Worm (Caenorhabditis elegans) whole organism, early embryonic: Measurements from ENCODE around the gene Y39B6A.69.

Experiments used
- B0310.2 ChIP-seq: sonication (generic microtip); optimal IDR thresholded peaks from 2 replicates; lab custom pipeline; 2016; ENCODE audit warnings: mild to moderate bottlenecking, missing genetic modification characterization, missing compliant biosample characterization
- F13C5.2 ChIP-seq: sonication (generic microtip); optimal IDR thresholded peaks from 2 replicates; lab custom pipeline; 2017; ENCODE audit warnings: mild to moderate bottlenecking, missing genetic modification characterization, inconsistent platforms, missing compliant biosample characterization
- aly-1 ChIP-seq: sonication (generic microtip); optimal IDR thresholded peaks from 2 replicates; lab custom pipeline; 2016; ENCODE audit warnings: missing genetic modification characterization, missing compliant biosample characterization
- ama-1 ChIP-seq: fragments of 150-350 bp; optimal IDR thresholded peaks from 2 replicates; lab custom pipeline; 2014
- ceh-13 ChIP-seq: fragments of 200-800 bp; sonication (Bioruptor generic); optimal IDR thresholded peaks from 2 replicates; lab custom pipeline; 2018; ENCODE audit warnings: mild to moderate bottlenecking, missing genetic modification characterization, missing compliant biosample characterization
- ceh-36 ChIP-seq: sonication (generic microtip); optimal IDR thresholded peaks from 2 replicates; lab custom pipeline; 2016; ENCODE audit warnings: missing genetic modification characterization, inconsistent platforms, missing compliant biosample characterization
- ets-7 ChIP-seq: sonication (generic microtip); optimal IDR thresholded peaks from 2 replicates; lab custom pipeline; 2016; ENCODE audit warnings: missing genotype, missing genetic modification characterization, missing compliant biosample characterization
- flt-1 ChIP-seq: fragments of 200-800 bp; sonication (Bioruptor generic); IDR thresholded peaks from 2 replicates; pipeline ENCODE4 v1.3.6; 2022; ENCODE audit warnings: missing genetic modification characterization, missing compliant biosample characterization
- hmbx-1 ChIP-seq: sonication (generic microtip); optimal IDR thresholded peaks from 2 replicates; lab custom pipeline; 2016; ENCODE audit warnings: mild to moderate bottlenecking, missing genetic modification characterization, missing compliant biosample characterization
- hmg-4 ChIP-seq: fragments of 200-800 bp; sonication (Bioruptor generic); optimal IDR thresholded peaks from 2 replicates; lab custom pipeline; 2018; ENCODE audit warnings: mild to moderate bottlenecking, missing genetic modification characterization, missing compliant biosample characterization
- hnd-1 ChIP-seq: sonication (generic microtip); optimal IDR thresholded peaks from 2 replicates; lab custom pipeline; 2016; ENCODE audit warnings: missing genetic modification characterization, missing compliant biosample characterization
- pes-1 ChIP-seq: fragments of 200-800 bp; sonication (Bioruptor generic); IDR thresholded peaks from 2 replicates; pipeline ENCODE4 v1.3.6; 2022; ENCODE audit warnings: missing genetic modification reagents, missing genetic modification characterization, missing compliant biosample characterization
- scrt-1 ChIP-seq: fragments of 200-800 bp; sonication (Bioruptor generic); IDR thresholded peaks from 2 replicates; pipeline ENCODE4 v1.3.6; 2022; ENCODE audit warnings: missing genetic modification characterization, missing compliant biosample characterization
- sea-1 ChIP-seq: fragments of 200-800 bp; sonication (Bioruptor generic); conservative IDR thresholded peaks from 2 replicates; pipeline ENCODE4 v1.3.6; 2022; ENCODE audit warnings: missing genetic modification characterization, missing compliant biosample characterization
- tbx-11 ChIP-seq: fragments of 200-800 bp; sonication (Bioruptor generic); IDR thresholded peaks from 2 replicates; pipeline ENCODE4 v1.3.6; 2022; ENCODE audit warnings: missing genetic modification characterization, missing compliant biosample characterization
- tbx-37 ChIP-seq: fragments of 200-800 bp; sonication (Bioruptor generic); conservative IDR thresholded peaks from 2 replicates; pipeline ENCODE4 v1.3.6; 2022; ENCODE audit warnings: missing genetic modification reagents, missing genetic modification characterization, missing compliant biosample characterization
- tra-4 ChIP-seq: sonication (generic microtip); optimal IDR thresholded peaks from 2 replicates; lab custom pipeline; 2017; ENCODE audit warnings: missing genetic modification characterization, missing compliant biosample characterization

Gene Y39B6A.69

DNA sequence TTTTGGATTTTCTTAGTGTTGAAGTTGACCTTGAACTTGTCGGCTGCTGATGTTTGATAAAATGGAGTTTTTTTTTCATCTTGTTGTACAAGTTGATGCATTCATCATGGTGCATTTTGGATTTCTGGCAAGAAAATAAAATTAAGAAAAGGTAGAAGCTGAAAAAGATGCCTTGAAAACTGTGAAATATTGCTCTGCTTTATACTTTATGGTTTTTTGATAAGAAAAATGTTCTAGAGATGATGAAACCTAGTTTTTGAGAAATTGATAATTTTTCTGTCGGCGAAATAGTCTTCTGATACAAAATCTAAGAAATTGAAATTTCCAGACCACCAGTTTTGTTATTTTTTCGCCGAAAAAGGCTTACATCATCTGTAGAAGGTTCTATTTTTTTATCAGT is at the start of gene Y39B6A.69:
Gene Y39B6A.69, minus strand, starts transcription at position 101 of the 400 bp plus-strand sequence.
- no peak for TF ChIP-seq scrt-1 (GFP tag; lab: Robert Waterston, UW)

DNA sequence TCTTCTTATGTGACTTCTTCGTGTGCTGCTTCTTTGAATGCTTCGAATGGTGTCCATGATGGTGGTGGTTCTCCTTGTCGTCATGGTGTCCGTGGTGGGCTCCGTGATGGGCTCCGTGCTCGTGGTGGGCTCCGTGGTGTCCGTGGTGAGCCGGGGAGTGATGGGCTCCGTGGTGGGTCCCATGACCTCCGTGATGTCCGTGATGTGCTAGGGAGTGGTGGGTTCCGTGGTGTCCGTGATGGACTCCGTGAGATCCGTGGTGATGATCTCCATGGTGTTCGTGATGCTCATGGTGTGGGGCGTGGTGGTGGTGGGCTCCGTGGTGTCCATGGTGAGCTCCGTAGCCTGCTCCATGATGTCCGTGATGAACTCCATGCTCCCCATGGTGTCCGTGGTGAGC is 49.0 kb upstream of the Y39B6A.69 start:
- TF ChIP-seq pes-1 (no peak), tbx-11 (GFP tag; lab: Robert Waterston, UW) (no peak), flt-1 (no peak), scrt-1 (GFP tag; lab: Robert Waterston, UW) (no peak), hmg-4 (GFP tag; lab: Kevin White, UChicago) (no peak), hmbx-1 (tag; lab: Kevin White, UChicago) (no peak), ceh-36 (tag; lab: Kevin White, UChicago) (no peak), B0310.2 (tag; lab: Kevin White, UChicago) (no peak), hnd-1 (tag; lab: Kevin White, UChicago) (no peak), tbx-37 (GFP tag; lab: Robert Waterston, UW) (no peak), sea-1 (GFP tag; lab: Robert Waterston, UW) (no peak), F13C5.2 (tag; lab: Kevin White, UChicago) (no peak), tra-4 (tag; lab: Kevin White, UChicago) (no peak), ceh-13 (GFP tag; lab: Kevin White, UChicago) (no peak), aly-1 (tag; lab: Kevin White, UChicago) (no peak)

DNA sequence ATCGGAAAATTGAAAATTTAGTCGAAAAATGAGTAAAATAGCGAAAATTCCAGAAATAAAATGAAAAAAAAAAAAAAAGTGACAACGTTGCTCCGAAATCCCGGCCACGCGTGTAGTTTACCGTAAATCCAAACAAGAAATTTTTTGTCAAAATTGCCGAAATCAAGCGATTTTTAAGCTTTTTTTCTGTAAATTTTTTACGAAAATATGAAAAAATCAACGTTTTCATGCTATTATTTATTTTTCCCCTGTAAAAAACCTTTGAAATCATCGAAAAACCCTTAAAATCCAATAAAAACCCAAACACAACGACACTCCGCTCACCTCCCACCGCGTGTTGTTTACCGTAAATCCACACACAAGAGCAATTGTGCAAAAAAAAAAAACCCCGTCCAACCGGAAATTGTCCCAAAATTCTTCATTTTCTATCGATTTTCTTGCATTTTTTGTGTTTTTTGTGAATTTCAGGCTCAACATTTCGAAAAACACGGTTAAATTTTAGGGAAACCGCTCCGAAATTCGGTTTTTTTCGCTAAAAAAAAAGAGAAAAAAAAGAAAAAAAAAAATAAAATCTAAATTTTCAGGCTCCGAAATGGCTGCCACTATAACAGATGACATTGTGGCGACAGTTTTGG is 37.9 kb upstream of the Y39B6A.69 start, which contains the start of the genes Y39B6A.3 and pph-5:
Gene Y39B6A.3, minus strand, starts transcription at position 51 of the 635 bp plus-strand sequence.
Gene pph-5, plus strand, starts transcription at position 585 of the 635 bp plus-strand sequence.
- TF ChIP-seq ceh-36 (tag; lab: Kevin White, UChicago) (no peak), tbx-11 (GFP tag; lab: Robert Waterston, UW) (0 out of 2 replicates have a peak, but pooled peaks have one; percentile 11), F13C5.2 (tag; lab: Kevin White, UChicago) (peak; percentile 28)

DNA sequence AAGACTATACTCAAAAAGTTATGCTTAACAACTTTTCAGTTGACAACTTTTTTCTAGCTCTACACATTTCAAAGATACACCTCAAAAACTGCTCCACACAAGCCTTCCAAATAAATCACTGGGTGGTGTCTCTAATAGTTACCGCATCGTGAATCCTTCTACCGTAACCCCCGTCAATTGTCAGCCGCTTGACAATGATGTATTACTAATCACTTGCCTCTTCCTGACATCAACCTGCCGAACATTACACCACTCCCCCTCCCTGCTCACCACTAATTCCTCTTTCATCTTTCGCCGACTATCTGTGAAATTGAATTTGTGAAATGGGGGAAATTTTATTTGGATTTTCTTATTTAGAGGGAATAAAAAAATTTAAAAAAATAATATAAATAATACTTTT is 29.5 kb upstream of the Y39B6A.69 start:
- TF ChIP-seq sea-1 (GFP tag; lab: Robert Waterston, UW) (no peak), pes-1 (no peak), ama-1 (lab: Kevin White, UChicago) (no peak), hnd-1 (tag; lab: Kevin White, UChicago) (no peak), scrt-1 (GFP tag; lab: Robert Waterston, UW) (no peak), tra-4 (tag; lab: Kevin White, UChicago) (no peak)

DNA sequence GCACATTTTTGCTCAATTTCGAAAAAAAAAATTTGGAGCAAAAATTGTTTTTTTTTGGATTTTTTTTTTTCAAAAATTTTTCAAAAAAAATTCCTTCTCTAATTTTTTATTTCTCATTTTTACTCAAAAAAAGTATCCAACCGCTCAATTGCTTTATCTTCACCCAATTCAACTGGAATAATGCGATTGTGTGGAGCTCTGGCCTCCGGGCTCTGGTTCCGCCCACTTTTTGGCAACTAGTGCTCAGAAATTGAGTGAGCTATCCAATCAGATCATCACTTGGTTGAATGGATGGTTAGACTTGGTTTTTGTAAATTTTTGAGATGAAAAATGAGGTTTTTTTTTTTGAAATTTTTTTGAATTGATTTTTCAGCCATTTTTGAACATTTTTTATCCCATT is 26.7 kb upstream of the Y39B6A.69 start:
- TF ChIP-seq hmg-4 (GFP tag; lab: Kevin White, UChicago), result no peak
- TF ChIP-seq ama-1 (lab: Kevin White, UChicago), result no peak
- TF ChIP-seq tra-4 (tag; lab: Kevin White, UChicago), result no peak
- TF ChIP-seq scrt-1 (GFP tag; lab: Robert Waterston, UW), result no peak
- TF ChIP-seq pes-1, result no peak
- TF ChIP-seq hmbx-1 (tag; lab: Kevin White, UChicago), result no peak
- TF ChIP-seq hnd-1 (tag; lab: Kevin White, UChicago), result no peak
- no peak for TF ChIP-seq tbx-37 (GFP tag; lab: Robert Waterston, UW)

DNA sequence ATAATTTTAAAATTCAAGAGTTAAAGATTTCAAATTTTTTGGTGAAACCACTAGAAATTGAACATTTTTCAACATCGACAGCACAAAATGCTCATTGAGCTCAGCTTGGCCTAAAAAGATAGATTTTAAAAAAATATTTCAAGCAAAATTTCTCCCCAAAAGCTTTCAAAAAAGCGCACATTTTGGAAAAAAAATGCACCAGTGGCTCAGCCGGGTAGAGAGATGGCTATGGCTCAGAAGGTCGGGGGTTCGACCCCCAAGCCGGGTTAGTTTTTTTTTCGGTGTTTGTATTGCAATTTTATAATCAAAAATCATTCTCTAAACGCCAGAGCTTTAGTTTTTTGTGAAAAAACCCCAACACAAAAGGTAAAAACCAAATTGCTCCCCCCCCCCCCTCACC is 25.6 kb upstream of the Y39B6A.69 start:
- TF ChIP-seq hmg-4 (GFP tag; lab: Kevin White, UChicago), result no peak

DNA sequence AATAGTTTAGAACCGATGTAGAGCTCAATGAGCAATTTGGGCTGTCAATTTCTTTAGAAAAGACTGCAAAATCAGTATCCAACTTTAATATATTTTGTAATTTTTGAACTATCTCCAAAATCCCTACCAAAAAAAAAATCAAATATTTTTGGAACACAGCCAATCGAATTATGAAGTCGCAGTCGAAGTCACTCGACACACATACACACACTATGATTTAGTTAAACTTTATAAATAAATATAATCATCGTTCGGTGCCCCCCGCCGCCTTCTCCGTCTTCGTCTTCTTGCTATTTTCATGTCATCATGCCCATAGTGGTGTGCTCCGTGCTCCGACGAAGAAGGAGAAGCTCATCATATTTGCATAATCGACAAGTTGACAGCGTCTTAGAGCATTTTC is 24.8 kb upstream of the Y39B6A.69 start:
- TF ChIP-seq F13C5.2 (tag; lab: Kevin White, UChicago) (no peak), ama-1 (lab: Kevin White, UChicago) (no peak), tbx-37 (GFP tag; lab: Robert Waterston, UW) (no peak), scrt-1 (GFP tag; lab: Robert Waterston, UW) (no peak), tra-4 (tag; lab: Kevin White, UChicago) (no peak), tbx-11 (GFP tag; lab: Robert Waterston, UW) (no peak), pes-1 (no peak), hmg-4 (GFP tag; lab: Kevin White, UChicago) (no peak), ceh-13 (GFP tag; lab: Kevin White, UChicago) (no peak), B0310.2 (tag; lab: Kevin White, UChicago) (no peak), aly-1 (tag; lab: Kevin White, UChicago) (no peak), ets-7 (tag; lab: Kevin White, UChicago) (no peak), flt-1 (no peak), ceh-36 (tag; lab: Kevin White, UChicago) (no peak), hnd-1 (tag; lab: Kevin White, UChicago) (no peak), sea-1 (GFP tag; lab: Robert Waterston, UW) (no peak), hmbx-1 (tag; lab: Kevin White, UChicago) (no peak)

DNA sequence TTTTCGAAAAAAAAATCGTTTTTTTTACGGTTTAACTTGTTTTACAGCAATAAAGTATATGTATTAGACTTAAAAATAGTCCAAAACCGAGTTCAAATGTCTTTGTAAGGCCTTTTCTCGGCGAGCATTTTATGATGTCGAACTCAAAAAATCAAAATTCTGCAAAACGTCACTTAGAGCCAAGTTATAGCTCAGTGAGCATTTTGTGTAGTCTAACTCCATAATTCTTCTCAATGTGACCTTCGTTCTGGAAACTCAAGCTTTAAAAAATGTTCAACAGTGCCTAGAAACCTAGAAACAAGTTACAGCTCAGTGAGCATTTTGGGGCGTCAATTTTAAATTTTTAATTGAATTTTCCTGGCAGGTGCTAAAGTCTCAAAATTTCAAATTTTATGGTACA is 23.5 kb upstream of the Y39B6A.69 start:
- TF ChIP-seq F13C5.2 (tag; lab: Kevin White, UChicago) (no peak), ama-1 (lab: Kevin White, UChicago) (no peak), flt-1 (no peak), hnd-1 (tag; lab: Kevin White, UChicago) (no peak), tbx-11 (GFP tag; lab: Robert Waterston, UW) (no peak), hmg-4 (GFP tag; lab: Kevin White, UChicago) (no peak), ets-7 (tag; lab: Kevin White, UChicago) (no peak), scrt-1 (GFP tag; lab: Robert Waterston, UW) (no peak), tra-4 (tag; lab: Kevin White, UChicago) (no peak)
